Worm (Caenorhabditis elegans) whole organism, L3 larva: ENCODE measurements around the gene rpl-36.

Experiments
- nfya-1 ChIP-seq: sonication (generic microtip); optimal IDR thresholded peaks from 2 replicates; lab custom pipeline; 2017; ENCODE audit warnings: missing genetic modification characterization, mild to moderate bottlenecking, missing compliant biosample characterization, antibody characterized with exemption, moderate library complexity; ENCODE audit not compliant: insufficient read depth
- nhr-76 ChIP-seq: fragments of 150-350 bp; sonication (generic microtip); optimal IDR thresholded peaks from 5 replicates; lab custom pipeline; 2014; ENCODE audit warnings: missing biosample characterization, missing genetic modification characterization
- ztf-4 ChIP-seq: fragments of 150-350 bp; optimal IDR thresholded peaks from 2 replicates; lab custom pipeline; 2014; ENCODE audit warnings: missing biosample characterization, missing genetic modification characterization

DNA sequence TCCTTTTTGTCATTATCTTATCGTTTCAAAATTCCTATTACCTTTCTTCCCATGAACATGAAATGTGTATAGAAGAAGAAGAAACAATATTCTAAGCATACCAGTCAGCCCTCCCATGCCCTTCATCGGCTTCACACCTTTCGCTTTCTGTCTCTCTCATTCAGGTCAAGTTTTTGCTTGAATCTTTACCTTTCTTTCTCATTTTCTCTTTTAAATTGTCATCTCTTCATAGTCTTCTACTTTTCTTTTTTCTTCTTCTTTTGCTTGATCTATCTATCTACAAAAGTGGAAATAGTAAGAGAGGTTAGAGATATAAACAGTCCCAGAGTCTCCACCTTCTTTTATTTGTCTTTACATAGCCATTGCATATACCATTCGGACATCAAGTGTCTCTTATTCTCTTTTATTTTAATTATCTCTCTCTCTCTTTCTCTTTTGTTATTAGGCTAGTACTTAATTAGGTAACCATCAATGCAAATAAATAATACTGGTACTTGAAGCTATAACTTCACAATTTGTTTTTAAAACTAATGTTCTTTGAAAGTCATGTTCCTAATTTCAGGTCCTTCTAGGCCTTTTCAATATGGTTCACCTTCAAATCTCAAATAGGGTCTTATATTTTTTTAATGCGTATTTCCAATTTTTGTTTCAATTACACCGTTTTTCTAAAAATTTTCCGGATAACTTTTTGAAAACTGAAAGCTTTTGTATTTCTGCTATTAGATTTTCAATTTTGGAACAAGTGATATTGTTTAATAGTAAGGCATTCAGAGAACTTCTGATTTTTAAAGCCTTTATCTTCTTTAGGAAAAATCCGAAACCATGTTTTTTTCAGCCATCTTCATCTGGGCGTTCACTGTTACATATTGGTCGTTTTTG lies 21.6 kb downstream of the rpl-36 start, which contains the start of gene dpy-31:
- no peak for TF ChIP-seq ztf-4 (tag; lab: Kevin White, UChicago)
- no peak for TF ChIP-seq nfya-1 (tag; lab: Kevin White, UChicago)
- TF ChIP-seq nhr-76 (tag; lab: Kevin White, UChicago), result no peak
